Worm (Caenorhabditis elegans) whole organism, L2 larva: Measurements from ENCODE around the gene F10E9.5.

Source experiments
- C34F6.9 ChIP-seq: fragments of 150-350 bp; optimal IDR thresholded peaks from 2 replicates; lab custom pipeline; 2014; ENCODE audit warnings: missing biosample characterization, missing genetic modification characterization
- F13H6.1 ChIP-seq: sonication (generic microtip); optimal IDR thresholded peaks from 2 replicates; lab custom pipeline; 2016; ENCODE audit warnings: missing genetic modification characterization, missing compliant biosample characterization
- Y55F3AM.14 ChIP-seq: fragments of 200-800 bp; sonication (Bioruptor generic); optimal IDR thresholded peaks from 2 replicates; lab custom pipeline; 2018; ENCODE audit warnings: mild to moderate bottlenecking, missing genetic modification characterization, missing compliant biosample characterization
- ZK546.5 ChIP-seq: sonication (generic microtip); optimal IDR thresholded peaks from 2 replicates; lab custom pipeline; 2017; ENCODE audit warnings: missing biosample characterization, missing genetic modification characterization
- alr-1 ChIP-seq: fragments of 150-350 bp; optimal IDR thresholded peaks from 2 replicates; lab custom pipeline; 2014; ENCODE audit warnings: missing biosample characterization, missing genetic modification characterization
- aly-2 ChIP-seq: fragments of 150-350 bp; optimal IDR thresholded peaks from 2 replicates; lab custom pipeline; 2014; ENCODE audit warnings: missing biosample characterization, missing genetic modification characterization
- ama-1 ChIP-seq: fragments of 150-350 bp; optimal IDR thresholded peaks from 2 replicates; lab custom pipeline; 2018; ENCODE audit warnings: inconsistent platforms
- blmp-1 ChIP-seq: sonication (generic microtip); optimal IDR thresholded peaks from 2 replicates; lab custom pipeline; 2017; ENCODE audit warnings: missing genetic modification characterization, mild to moderate bottlenecking, missing compliant biosample characterization, antibody characterized with exemption, moderate library complexity; ENCODE audit not compliant: insufficient read depth
- ceh-82 ChIP-seq: fragments of 150-350 bp; optimal IDR thresholded peaks from 2 replicates; lab custom pipeline; 2014; ENCODE audit warnings: missing biosample characterization, missing genetic modification characterization
- crh-2 ChIP-seq: sonication (generic microtip); optimal IDR thresholded peaks from 2 replicates; lab custom pipeline; 2017; ENCODE audit warnings: missing biosample characterization, missing genetic modification characterization
- dmd-4 ChIP-seq: sonication (generic microtip); optimal IDR thresholded peaks from 2 replicates; lab custom pipeline; 2017; ENCODE audit warnings: missing biosample characterization, missing genetic modification characterization
- egl-27 ChIP-seq: sonication (generic microtip); optimal IDR thresholded peaks from 3 replicates; lab custom pipeline; 2017; ENCODE audit warnings: missing biosample characterization, missing genetic modification reagents, missing genetic modification characterization
- elt-1 ChIP-seq: fragments of 150-350 bp; optimal IDR thresholded peaks from 2 replicates; lab custom pipeline; 2014; ENCODE audit warnings: missing biosample characterization, missing genetic modification characterization
- fos-1 ChIP-seq: fragments of 150-350 bp; optimal IDR thresholded peaks from 2 replicates; lab custom pipeline; 2014; ENCODE audit warnings: missing biosample characterization, missing genetic modification characterization
- lin-11 ChIP-seq: fragments of 150-350 bp; sonication (generic microtip); optimal IDR thresholded peaks from 2 replicates; lab custom pipeline; 2014; ENCODE audit warnings: missing biosample characterization, missing genetic modification characterization, inconsistent platforms, mixed read lengths
- lin-13 ChIP-seq: fragments of 150-350 bp; optimal IDR thresholded peaks from 2 replicates; lab custom pipeline; 2014; ENCODE audit warnings: missing biosample characterization, missing genetic modification reagents, missing genetic modification characterization
- lin-39 ChIP-seq: fragments of 150-350 bp; optimal IDR thresholded peaks from 2 replicates; lab custom pipeline; 2014; ENCODE audit warnings: missing biosample characterization, missing genetic modification reagents, missing genetic modification characterization
- lsy-2 ChIP-seq, 2 experiments: fragments of 150-350 bp in 1 of 2; sonication (generic microtip) in 1 of 2; optimal IDR thresholded peaks; 2 replicates each; lab custom pipeline; 2014 to 2017; ENCODE audit warnings: missing biosample characterization in 2 of 2, missing genetic modification characterization in 2 of 2
- mab-5 ChIP-seq: fragments of 150-350 bp; optimal IDR thresholded peaks from 2 replicates; lab custom pipeline; 2014; ENCODE audit warnings: missing biosample characterization, missing genetic modification characterization
- mbf-1 ChIP-seq: sonication (generic microtip); optimal IDR thresholded peaks from 2 replicates; lab custom pipeline; 2017; ENCODE audit warnings: missing biosample characterization, missing genetic modification characterization
- nhr-10 ChIP-seq: sonication (generic microtip); optimal IDR thresholded peaks from 2 replicates; lab custom pipeline; 2017; ENCODE audit warnings: missing biosample characterization, missing genetic modification characterization
- nhr-11 ChIP-seq: fragments of 150-350 bp; optimal IDR thresholded peaks from 2 replicates; lab custom pipeline; 2014; ENCODE audit warnings: missing biosample characterization, missing genetic modification characterization
- nhr-129 ChIP-seq: fragments of 150-350 bp; optimal IDR thresholded peaks from 2 replicates; lab custom pipeline; 2014; ENCODE audit warnings: missing biosample characterization, missing genetic modification characterization
- nhr-23 ChIP-seq: fragments of 150-350 bp; optimal IDR thresholded peaks from 2 replicates; lab custom pipeline; 2014; ENCODE audit warnings: missing biosample characterization, missing genetic modification reagents, missing genetic modification characterization
- nhr-237 ChIP-seq: fragments of 150-350 bp; optimal IDR thresholded peaks from 2 replicates; lab custom pipeline; 2014; ENCODE audit warnings: missing biosample characterization, missing genetic modification characterization
- nhr-25 ChIP-seq: fragments of 150-350 bp; sonication (generic microtip); optimal IDR thresholded peaks from 3 replicates; lab custom pipeline; 2014; ENCODE audit warnings: missing biosample characterization, missing genetic modification characterization
- sem-4 ChIP-seq: fragments of 150-350 bp; optimal IDR thresholded peaks from 2 replicates; lab custom pipeline; 2014; ENCODE audit warnings: missing biosample characterization, missing genetic modification reagents, missing genetic modification characterization
- skn-1 ChIP-seq: sonication (generic microtip); optimal IDR thresholded peaks from 2 replicates; lab custom pipeline; 2017; ENCODE audit warnings: missing biosample characterization, missing genetic modification characterization
- sma-9 ChIP-seq, 2 experiments: fragments of 150-350 bp in 1 of 2; sonication (generic microtip) in 1 of 2; optimal IDR thresholded peaks; 2 replicates each; lab custom pipeline; 2014 to 2016; ENCODE audit warnings: missing genetic modification characterization in 2 of 2, mild to moderate bottlenecking in 1 of 2, missing biosample characterization in 1 of 2, missing compliant biosample characterization in 1 of 2, missing genetic modification reagents in 1 of 2, moderate library complexity in 1 of 2
- unc-55 ChIP-seq: fragments of 150-350 bp; sonication (generic microtip); optimal IDR thresholded peaks from 3 replicates; lab custom pipeline; 2014; ENCODE audit warnings: missing biosample characterization, missing genetic modification reagents, missing genetic modification characterization
- unc-62 ChIP-seq: fragments of 150-350 bp; optimal IDR thresholded peaks from 2 replicates; lab custom pipeline; 2014; ENCODE audit warnings: missing biosample characterization, missing genetic modification reagents, missing genetic modification characterization
- zag-1 ChIP-seq: fragments of 150-350 bp; optimal IDR thresholded peaks from 2 replicates; lab custom pipeline; 2014; ENCODE audit warnings: missing biosample characterization, missing genetic modification characterization
- ztf-1 ChIP-seq: fragments of 200-800 bp; sonication (Bioruptor generic); conservative IDR thresholded peaks from 2 replicates; pipeline ENCODE4 v1.3.6; 2022; ENCODE audit warnings: missing genetic modification characterization, missing compliant biosample characterization
- ztf-11 ChIP-seq: sonication (generic microtip); optimal IDR thresholded peaks from 2 replicates; lab custom pipeline; 2017; ENCODE audit warnings: missing biosample characterization, missing genetic modification characterization
- ztf-4 ChIP-seq: fragments of 150-350 bp; optimal IDR thresholded peaks from 2 replicates; lab custom pipeline; 2014; ENCODE audit warnings: missing biosample characterization, missing genetic modification characterization

The F10E9.5 gene

DNA sequence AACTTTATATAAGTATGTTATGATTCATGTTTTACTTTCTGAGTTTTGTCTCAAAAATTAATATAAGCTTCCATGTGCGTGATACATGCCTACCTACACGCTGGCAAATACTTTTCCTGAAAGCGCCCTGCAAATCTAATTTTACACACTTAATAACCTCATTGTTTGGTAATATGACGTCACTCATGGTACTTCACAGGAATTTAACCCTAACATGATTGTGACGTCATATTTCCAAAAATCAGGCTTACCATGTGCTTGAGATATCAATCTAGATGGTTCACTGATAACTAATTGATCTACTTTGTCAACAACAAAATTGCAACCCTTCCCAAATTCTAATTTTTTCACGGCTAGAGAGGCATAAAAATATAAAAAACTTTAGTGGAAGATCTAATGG, 4.0 kb upstream of the F10E9.5 start:
- TF ChIP-seq ztf-4 (tag; lab: Kevin White, UChicago) (no peak), unc-62 (GFP tag; lab: Kevin White, UChicago) (no peak), ztf-11 (tag; lab: Kevin White, UChicago) (no peak), F13H6.1 (tag; lab: Kevin White, UChicago) (no peak), egl-27 (tag; lab: Kevin White, UChicago) (no peak), crh-2 (tag; lab: Kevin White, UChicago) (no peak), nhr-10 (tag; lab: Kevin White, UChicago) (no peak), dmd-4 (no peak), nhr-23 (tag; lab: Kevin White, UChicago) (no peak), aly-2 (tag; lab: Kevin White, UChicago) (no peak), skn-1 (tag; lab: Kevin White, UChicago) (no peak), lin-13 (GFP tag; lab: Kevin White, UChicago) (no peak), Y55F3AM.14 (GFP tag; lab: Kevin White, UChicago) (no peak), nhr-25 (no peak), mbf-1 (tag; lab: Kevin White, UChicago) (no peak), nhr-11 (no peak), ztf-1 (GFP tag; lab: Robert Waterston, UW) (no peak)

DNA sequence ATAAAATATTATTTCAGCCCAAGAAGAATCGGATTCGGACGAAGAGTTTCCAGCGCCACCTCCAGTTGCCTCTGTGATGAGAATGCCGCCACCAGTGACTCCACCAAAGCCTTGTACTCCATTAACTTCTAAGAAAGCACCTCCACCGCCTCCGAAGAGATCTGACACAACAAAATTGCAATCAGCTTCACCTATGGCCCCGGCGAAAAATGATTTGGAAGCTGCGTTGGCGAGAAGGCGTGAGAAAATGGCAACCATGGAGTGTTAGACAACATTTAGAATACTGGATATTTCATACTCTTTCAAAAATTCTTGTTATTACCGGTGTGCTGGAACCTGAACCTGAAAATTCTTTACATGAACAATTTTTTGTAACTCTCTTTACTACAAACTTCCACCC, 2.1 kb upstream of the F10E9.5 start:
- TF ChIP-seq ztf-11 (tag; lab: Kevin White, UChicago) (no peak), C34F6.9 (tag; lab: Kevin White, UChicago) (no peak), nhr-23 (tag; lab: Kevin White, UChicago) (no peak), aly-2 (tag; lab: Kevin White, UChicago) (no peak), zag-1 (tag; lab: Kevin White, UChicago) (no peak), sma-9 (GFP tag; optimal IDR thresholded peaks at IDR 0.05; lab: Kevin White, UChicago) (no peak), sma-9 (tag; optimal IDR thresholded peaks at IDR 0.05; lab: Kevin White, UChicago) (no peak), fos-1 (tag; lab: Kevin White, UChicago) (no peak), elt-1 (tag; lab: Kevin White, UChicago) (no peak), Y55F3AM.14 (GFP tag; lab: Kevin White, UChicago) (no peak), lin-39 (tag; lab: Kevin White, UChicago) (no peak), blmp-1 (tag; lab: Kevin White, UChicago) (no peak), sem-4 (tag; lab: Kevin White, UChicago) (no peak), ztf-4 (tag; lab: Kevin White, UChicago) (no peak), ZK546.5 (no peak)

DNA sequence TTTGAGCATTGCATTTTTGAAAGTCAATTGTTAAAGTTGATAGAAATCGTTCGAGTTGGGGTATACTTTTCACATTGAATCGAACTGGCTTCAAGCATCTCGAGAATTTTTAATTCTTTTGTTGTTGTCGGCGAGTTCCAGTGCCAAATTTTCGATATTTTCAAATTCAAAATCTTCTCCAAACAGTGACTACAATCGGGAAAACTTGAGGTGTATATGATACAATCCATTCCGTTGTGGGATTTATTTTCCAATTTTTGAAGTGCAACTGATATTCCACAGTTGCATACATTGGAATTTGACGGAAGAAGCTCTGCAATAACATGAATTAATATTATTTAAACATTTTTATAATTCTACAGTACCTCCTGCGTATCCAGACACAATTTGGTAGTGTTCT, 1.6 kb upstream of the F10E9.5 start:
- no peak for TF ChIP-seq mbf-1 (tag; lab: Kevin White, UChicago)

DNA sequence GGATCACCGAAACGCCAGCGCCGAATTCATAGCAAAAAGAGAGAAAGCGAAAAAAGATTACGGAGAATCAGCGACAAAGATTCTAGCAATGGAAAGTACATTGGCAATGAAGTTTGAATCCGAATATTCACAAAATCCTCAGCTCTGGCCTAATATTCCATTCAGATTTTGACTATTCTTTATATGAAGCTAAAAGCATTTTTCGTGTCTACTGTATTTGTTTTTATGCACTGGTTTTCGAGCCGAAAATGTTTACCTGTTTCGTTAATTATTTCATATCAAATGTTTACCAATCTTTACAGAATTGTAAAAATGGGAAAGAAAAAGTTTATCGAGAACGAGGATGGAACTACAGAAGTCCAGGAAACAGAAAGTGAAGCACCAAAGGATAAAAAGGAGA, 846 bp downstream of the F10E9.5 start, which contains the start of gene F10E9.4:
TSS of gene F10E9.4 (plus strand) at position 301 of the 400 bp plus-strand sequence.
- TF ChIP-seq crh-2 (tag; lab: Kevin White, UChicago) (no peak), sem-4 (tag; lab: Kevin White, UChicago) (no peak), nhr-25 (no peak), nhr-10 (tag; lab: Kevin White, UChicago) (no peak), nhr-23 (tag; lab: Kevin White, UChicago) (no peak), alr-1 (tag; lab: Kevin White, UChicago) (no peak), mab-5 (tag; lab: Kevin White, UChicago) (no peak), elt-1 (tag; lab: Kevin White, UChicago) (no peak), ama-1 (no peak), zag-1 (tag; lab: Kevin White, UChicago) (no peak)

DNA sequence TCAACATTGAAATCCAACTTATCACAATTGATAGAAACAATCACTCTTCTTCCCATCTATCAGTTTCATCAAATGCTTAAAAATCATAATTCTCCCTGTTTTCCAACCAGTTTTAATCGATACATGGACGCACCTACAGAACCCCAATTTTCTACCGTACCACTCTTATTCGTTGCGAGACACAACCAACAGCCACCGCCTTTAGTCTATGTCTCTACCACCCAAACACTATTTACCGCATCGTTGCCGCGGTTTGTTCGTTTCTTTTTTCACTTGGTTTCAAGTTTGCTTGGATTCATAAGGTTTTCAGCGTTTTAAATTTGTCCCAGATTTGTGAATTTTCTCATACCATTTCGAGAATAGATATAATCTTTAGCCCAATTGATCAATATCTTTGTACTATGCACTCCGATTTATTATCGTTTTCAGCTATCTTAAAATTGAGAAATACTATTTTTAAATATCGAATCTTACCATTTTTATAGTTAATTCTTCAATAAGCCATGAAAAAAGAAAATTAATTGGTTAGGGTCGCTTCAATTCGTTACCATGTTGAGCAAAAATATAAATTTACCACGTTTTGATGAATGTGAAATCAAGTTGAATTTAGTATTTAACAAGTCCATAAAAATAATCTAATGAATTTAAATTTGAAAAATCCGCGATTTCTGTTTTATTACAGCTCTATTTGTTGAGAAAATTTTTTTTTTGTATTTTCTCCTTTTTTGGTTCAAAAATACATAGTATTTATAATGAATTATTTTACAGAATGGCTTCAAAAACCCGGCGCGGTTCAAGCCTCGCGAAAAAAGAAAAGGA, 3.1 kb downstream of the F10E9.5 start, which contains the start of gene F10E9.3:
TSS of gene F10E9.3 (plus strand) at position 769 of the 819 bp plus-strand sequence.
- TF ChIP-seq ceh-82 (tag; lab: Kevin White, UChicago): no peak
- no peak for TF ChIP-seq mbf-1 (tag; lab: Kevin White, UChicago)
- TF ChIP-seq nhr-129 (tag; lab: Kevin White, UChicago): peak; percentile 34
- TF ChIP-seq lin-11 (tag; lab: Kevin White, UChicago): no peak
- peak; percentile 43 for TF ChIP-seq unc-55 (GFP tag; lab: Kevin White, UChicago)
- peak; percentile 19 to 96 for TF ChIP-seq lsy-2 (tag; optimal IDR thresholded peaks at IDR 0.05; lab: Kevin White, UChicago)
- no peak for TF ChIP-seq nhr-237
- TF ChIP-seq C34F6.9 (tag; lab: Kevin White, UChicago): peak; percentile 11
